Worm (Caenorhabditis elegans) whole organism, L4 larva: ENCODE results near the gene odd-1.
A peak's percentile ranks its signal among the peaks of the same experiment; 100 is the strongest.

Experiments
- F10B5.3 ChIP-seq: sonication (generic microtip); optimal IDR thresholded peaks from 2 replicates; lab custom pipeline; 2016; ENCODE audit warnings: mild to moderate bottlenecking, missing genetic modification characterization, missing compliant biosample characterization
- Y5F2A.4 ChIP-seq: fragments of 200-800 bp; sonication (Bioruptor generic); optimal IDR thresholded peaks from 2 replicates; lab custom pipeline; 2018; ENCODE audit warnings: mild to moderate bottlenecking, missing genetic modification characterization, missing compliant biosample characterization
- attf-4 ChIP-seq: sonication (generic microtip); optimal IDR thresholded peaks from 3 replicates; lab custom pipeline; 2017; ENCODE audit warnings: missing biosample characterization, missing genetic modification characterization
- ceh-44 ChIP-seq: fragments of 200-800 bp; sonication (Bioruptor generic); IDR thresholded peaks from 2 replicates; pipeline ENCODE4 v1.3.6; 2022; ENCODE audit warnings: missing genetic modification reagents, missing genetic modification characterization, missing compliant biosample characterization
- ces-1 ChIP-seq: fragments of 150-350 bp; sonication (generic microtip); optimal IDR thresholded peaks from 4 replicates; lab custom pipeline; 2014; ENCODE audit warnings: missing biosample characterization, missing genetic modification reagents, missing genetic modification characterization
- daf-16 ChIP-seq, 3 experiments: sonication (generic microtip); optimal IDR thresholded peaks; 2 replicates each; lab custom pipeline; 2016 to 2017; ENCODE audit warnings: missing genetic modification characterization in 3 of 3, missing genetic modification reagents in 3 of 3, mild to moderate bottlenecking in 2 of 3, missing compliant biosample characterization in 2 of 3, missing biosample characterization in 1 of 3, moderate library complexity in 1 of 3
- dmd-6 ChIP-seq: fragments of 200-800 bp; sonication (Bioruptor generic); IDR thresholded peaks from 2 replicates; pipeline ENCODE4 v1.3.6; 2022; ENCODE audit warnings: missing genetic modification reagents, missing genetic modification characterization, missing compliant biosample characterization
- dmd-8 ChIP-seq: fragments of 200-800 bp; sonication (Bioruptor generic); IDR thresholded peaks from 2 replicates; pipeline ENCODE4 v1.3.6; 2022; ENCODE audit warnings: missing genetic modification characterization, missing compliant biosample characterization
- dmd-9 ChIP-seq: fragments of 200-800 bp; sonication (Bioruptor generic); IDR thresholded peaks from 2 replicates; pipeline ENCODE4 v1.3.6; 2022; ENCODE audit warnings: missing genetic modification reagents, missing genetic modification characterization, missing compliant biosample characterization
- dve-1 ChIP-seq: sonication (generic microtip); optimal IDR thresholded peaks from 2 replicates; lab custom pipeline; 2017; ENCODE audit warnings: antibody characterized with exemption, mild to moderate bottlenecking, missing genetic modification characterization, missing compliant biosample characterization; ENCODE audit not compliant: insufficient read depth
- egl-27 ChIP-seq: sonication (generic microtip); optimal IDR thresholded peaks from 3 replicates; lab custom pipeline; 2017; ENCODE audit warnings: missing biosample characterization, missing genetic modification reagents, missing genetic modification characterization
- egl-43 ChIP-seq: fragments of 200-800 bp; sonication (Bioruptor generic); IDR thresholded peaks from 2 replicates; pipeline ENCODE4 v1.3.6; 2022; ENCODE audit warnings: missing genetic modification reagents, missing genetic modification characterization, missing compliant biosample characterization
- fkh-10 ChIP-seq: fragments of 150-350 bp; optimal IDR thresholded peaks from 2 replicates; lab custom pipeline; 2014; ENCODE audit warnings: missing biosample characterization, missing genetic modification reagents, missing genetic modification characterization
- fos-1 ChIP-seq: fragments of 150-350 bp; optimal IDR thresholded peaks from 2 replicates; lab custom pipeline; 2014; ENCODE audit warnings: missing biosample characterization, missing genetic modification characterization
- hlh-11 ChIP-seq: fragments of 200-800 bp; sonication (Bioruptor generic); optimal IDR thresholded peaks from 2 replicates; lab custom pipeline; 2018; ENCODE audit warnings: mild to moderate bottlenecking, missing genetic modification characterization, missing compliant biosample characterization
- hlh-30 ChIP-seq: sonication (generic microtip); optimal IDR thresholded peaks from 2 replicates; lab custom pipeline; 2017; ENCODE audit warnings: antibody characterized with exemption, mild to moderate bottlenecking, missing genetic modification characterization, missing compliant biosample characterization; ENCODE audit not compliant: insufficient read depth
- jun-1 ChIP-seq: fragments of 150-350 bp; optimal IDR thresholded peaks from 2 replicates; lab custom pipeline; 2014; ENCODE audit warnings: missing biosample characterization, missing genetic modification reagents, missing genetic modification characterization
- lin-29 ChIP-seq: fragments of 200-800 bp; sonication (Bioruptor generic); IDR thresholded peaks from 2 replicates; pipeline ENCODE4 v1.3.6; 2022; ENCODE audit warnings: missing genetic modification reagents, missing genetic modification characterization, missing compliant biosample characterization
- lir-3 ChIP-seq: sonication (generic microtip); optimal IDR thresholded peaks from 2 replicates; lab custom pipeline; 2016; ENCODE audit warnings: mild to moderate bottlenecking, missing genetic modification characterization, missing compliant biosample characterization
- lsy-2 ChIP-seq, 2 experiments: fragments of 150-350 bp in 1 of 2; sonication (generic microtip) in 1 of 2; optimal IDR thresholded peaks; 2 replicates each; lab custom pipeline; 2014 to 2017; ENCODE audit warnings: missing biosample characterization in 2 of 2, missing genetic modification characterization in 2 of 2
- mep-1 ChIP-seq: fragments of 150-350 bp; sonication (generic microtip); optimal IDR thresholded peaks from 3 replicates; lab custom pipeline; 2014; ENCODE audit warnings: missing biosample characterization, missing genetic modification characterization
- mxl-2 ChIP-seq: fragments of 200-800 bp; sonication (Bioruptor generic); conservative IDR thresholded peaks from 2 replicates; pipeline ENCODE4 v1.3.6; 2022; ENCODE audit warnings: missing genetic modification reagents, missing genetic modification characterization, missing compliant biosample characterization
- nhr-102 ChIP-seq: sonication (generic microtip); optimal IDR thresholded peaks from 2 replicates; lab custom pipeline; 2016; ENCODE audit warnings: mild to moderate bottlenecking, missing genetic modification characterization, moderate library complexity, missing compliant biosample characterization
- nhr-11 ChIP-seq: fragments of 150-350 bp; optimal IDR thresholded peaks from 2 replicates; lab custom pipeline; 2014; ENCODE audit warnings: missing biosample characterization, missing genetic modification characterization
- nhr-111 ChIP-seq: fragments of 200-800 bp; sonication (Bioruptor generic); optimal IDR thresholded peaks from 2 replicates; lab custom pipeline; 2018; ENCODE audit warnings: mild to moderate bottlenecking, missing genetic modification characterization, missing compliant biosample characterization
- nhr-25 ChIP-seq: sonication (generic microtip); optimal IDR thresholded peaks from 2 replicates; lab custom pipeline; 2017; ENCODE audit warnings: missing genetic modification characterization, mild to moderate bottlenecking, missing compliant biosample characterization, antibody characterized with exemption, moderate library complexity, borderline replicate concordance; ENCODE audit not compliant: insufficient read depth
- nhr-28 ChIP-seq: fragments of 150-350 bp; optimal IDR thresholded peaks from 2 replicates; lab custom pipeline; 2014; ENCODE audit warnings: missing biosample characterization, missing genetic modification characterization
- nhr-41 ChIP-seq: fragments of 200-800 bp; sonication (Bioruptor generic); IDR thresholded peaks from 2 replicates; pipeline ENCODE4 v1.3.6; 2022; ENCODE audit warnings: missing genetic modification reagents, missing genetic modification characterization, missing compliant biosample characterization
- nhr-42 ChIP-seq: fragments of 200-800 bp; sonication (Bioruptor generic); IDR thresholded peaks from 2 replicates; pipeline ENCODE4 v1.3.6; 2022; ENCODE audit warnings: missing genetic modification characterization, missing compliant biosample characterization
- nhr-6 ChIP-seq: fragments of 150-350 bp; optimal IDR thresholded peaks from 2 replicates; lab custom pipeline; 2014; ENCODE audit warnings: missing biosample characterization, missing genetic modification characterization
- nhr-77 ChIP-seq: fragments of 150-350 bp; optimal IDR thresholded peaks from 2 replicates; lab custom pipeline; 2014; ENCODE audit warnings: missing biosample characterization, missing genetic modification characterization
- pha-4 ChIP-seq, 2 experiments: fragments of 150-350 bp in 1 of 2; fragments of 200-800 bp in 1 of 2; sonication (Bioruptor generic) in 1 of 2; IDR thresholded peaks in 1 of 2; optimal IDR thresholded peaks in 1 of 2; 2 replicates each; pipeline versions ENCODE4 v1.3.6 to Lab custom; 2014 to 2022; ENCODE audit warnings: missing genetic modification characterization in 2 of 2, missing genetic modification reagents in 2 of 2, missing biosample characterization in 1 of 2, missing compliant biosample characterization in 1 of 2
- php-3 ChIP-seq: fragments of 200-800 bp; sonication (Bioruptor generic); IDR thresholded peaks from 2 replicates; pipeline ENCODE4 v1.3.6; 2022; ENCODE audit warnings: missing genetic modification reagents, missing genetic modification characterization, missing compliant biosample characterization
- pqm-1 ChIP-seq: sonication (generic microtip); optimal IDR thresholded peaks from 2 replicates; lab custom pipeline; 2017; ENCODE audit warnings: missing biosample characterization, missing genetic modification characterization
- saeg-2 ChIP-seq: fragments of 200-800 bp; sonication (Bioruptor generic); IDR thresholded peaks from 2 replicates; pipeline ENCODE4 v1.3.6; 2022; ENCODE audit warnings: missing genetic modification reagents, missing genetic modification characterization, missing compliant biosample characterization
- sdz-12 ChIP-seq: fragments of 200-800 bp; sonication (Bioruptor generic); optimal IDR thresholded peaks from 2 replicates; lab custom pipeline; 2018; ENCODE audit warnings: mild to moderate bottlenecking, missing genetic modification characterization, missing compliant biosample characterization
- skn-1 ChIP-seq: fragments of 150-350 bp; optimal IDR thresholded peaks from 2 replicates; lab custom pipeline; 2014; ENCODE audit warnings: missing biosample characterization, missing genetic modification characterization
- snpc-1.2 ChIP-seq: fragments of 200-800 bp; sonication (Bioruptor generic); IDR thresholded peaks from 2 replicates; pipeline ENCODE4 v1.3.6; 2022; ENCODE audit warnings: missing genetic modification reagents, missing genetic modification characterization, missing compliant biosample characterization
- snpc-4 ChIP-seq: fragments of 150-350 bp; optimal IDR thresholded peaks from 2 replicates; lab custom pipeline; 2014; ENCODE audit warnings: missing biosample characterization, missing genetic modification characterization
- tag-97 ChIP-seq: fragments of 200-800 bp; sonication (Bioruptor generic); IDR thresholded peaks from 2 replicates; pipeline ENCODE4 v1.3.6; 2022; ENCODE audit warnings: missing genetic modification characterization, missing compliant biosample characterization
- unc-62 ChIP-seq, 3 experiments: fragments of 150-350 bp in 1 of 3; sonication (generic microtip); optimal IDR thresholded peaks in 2 of 3; peaks in 1 of 3; 1 replicate in 1 of 3; 2 replicates in 2 of 3; lab custom pipeline; 2014 to 2017; ENCODE audit warnings: missing biosample characterization in 3 of 3, missing genetic modification characterization in 3 of 3, missing genetic modification reagents in 3 of 3, missing genotype in 1 of 3
- ztf-7 ChIP-seq: fragments of 150-350 bp; optimal IDR thresholded peaks from 2 replicates; lab custom pipeline; 2014; ENCODE audit warnings: missing biosample characterization, missing genetic modification characterization

The odd-1 gene

ce11 chrIII:7153747-7154238, 45.7 kb downstream of the odd-1 start, which contains the start of gene ogt-1 (continued):
- TF ChIP-seq dmd-9 (GFP tag; lab: Robert Waterston, UW) (no peak), nhr-42 (GFP tag; lab: Robert Waterston, UW) (no peak), skn-1 (tag; lab: Kevin White, UChicago) (no peak)
- TF ChIP-seq, all 104 proteins: peak for 47

- TF ChIP-seq php-3: peak; percentile 52; the same call in 1 of the 2 replicates
- TF ChIP-seq daf-16 (GFP tag; optimal IDR thresholded peaks at IDR 0.05; lab: Kevin White, UChicago): no peak
- TF ChIP-seq daf-16 (tag; optimal IDR thresholded peaks at IDR 0.05; lab: Kevin White, UChicago): peak; percentile 38
- no peak for TF ChIP-seq pqm-1 (tag; lab: Kevin White, UChicago)
- peak; percentile 38 for TF ChIP-seq dmd-6 (GFP tag; lab: Robert Waterston, UW)
- TF ChIP-seq nhr-77: peak; percentile 25
- TF ChIP-seq tag-97 (GFP tag; lab: Robert Waterston, UW): no peak
- peak; percentile 46 for TF ChIP-seq hlh-30 (tag; lab: Kevin White, UChicago)
- no peak for TF ChIP-seq ztf-7 (tag; lab: Kevin White, UChicago)
- TF ChIP-seq unc-62 (GFP tag; optimal IDR thresholded peaks at IDR 0.05 in 1 of 2; lab: Kevin White, UChicago): no peak
- no peak for TF ChIP-seq unc-62 (tag; optimal IDR thresholded peaks at IDR 0.05; lab: Kevin White, UChicago)
- peak; percentile 71 for TF ChIP-seq dve-1 (tag; lab: Kevin White, UChicago)
- no peak for TF ChIP-seq sdz-12 (GFP tag; lab: Kevin White, UChicago)
- TF ChIP-seq fos-1 (tag; lab: Kevin White, UChicago): no peak
- no peak for TF ChIP-seq nhr-6 (tag; lab: Kevin White, UChicago)
- no peak for TF ChIP-seq F10B5.3 (tag; lab: Kevin White, UChicago)
- no peak for TF ChIP-seq ceh-44 (GFP tag; lab: Robert Waterston, UW)
- no peak for TF ChIP-seq snpc-4 (tag; lab: Kevin White, UChicago)
- TF ChIP-seq saeg-2 (GFP tag; lab: Robert Waterston, UW): no peak
- TF ChIP-seq nhr-102 (tag; lab: Kevin White, UChicago): no peak
- TF ChIP-seq egl-43: no peak
- no peak for TF ChIP-seq lir-3 (tag; lab: Kevin White, UChicago)
- TF ChIP-seq fkh-10: no peak
- no peak for TF ChIP-seq dmd-9 (GFP tag; lab: Robert Waterston, UW)
- peak; percentile 49 for TF ChIP-seq nhr-28 (tag; lab: Kevin White, UChicago)
- TF ChIP-seq snpc-1.2: no peak
- TF ChIP-seq egl-27: no peak
- no peak for TF ChIP-seq mxl-2 (GFP tag; lab: Robert Waterston, UW)
- no peak for TF ChIP-seq nhr-25 (tag; lab: Kevin White, UChicago)
- TF ChIP-seq Y5F2A.4 (GFP tag; lab: Kevin White, UChicago): no peak
- TF ChIP-seq hlh-11 (tag; lab: Kevin White, UChicago): peak; percentile 48
- TF ChIP-seq mep-1 (tag; lab: Kevin White, UChicago): peak; percentile 9
- TF ChIP-seq lin-29: no peak
- no peak for TF ChIP-seq attf-4 (tag; lab: Kevin White, UChicago)
- TF ChIP-seq ces-1 (GFP tag; lab: Kevin White, UChicago): no peak
- no peak for TF ChIP-seq pha-4 (GFP tag; IDR thresholded peaks at IDR 0.05; lab: Robert Waterston, UW)
- TF ChIP-seq pha-4 (tag; optimal IDR thresholded peaks at IDR 0.05; lab: Kevin White, UChicago): no peak
- TF ChIP-seq nhr-111 (GFP tag; lab: Kevin White, UChicago): no peak
- TF ChIP-seq dmd-8 (GFP tag; lab: Robert Waterston, UW): no peak
- TF ChIP-seq nhr-41 (GFP tag; lab: Robert Waterston, UW): no peak
- TF ChIP-seq lsy-2 (tag; optimal IDR thresholded peaks at IDR 0.05; lab: Kevin White, UChicago): peak in 1 of 2 experiments; percentile 15
- no peak for TF ChIP-seq jun-1
- TF ChIP-seq nhr-11 (tag; lab: Kevin White, UChicago): no peak
Observed at ce11 chrIII:7154526-7154925, 46.4 kb downstream of the odd-1 start.
